Worm (Caenorhabditis elegans): ENCODE data around the gene C17A2.2.

The C17A2.2 gene

DNA sequence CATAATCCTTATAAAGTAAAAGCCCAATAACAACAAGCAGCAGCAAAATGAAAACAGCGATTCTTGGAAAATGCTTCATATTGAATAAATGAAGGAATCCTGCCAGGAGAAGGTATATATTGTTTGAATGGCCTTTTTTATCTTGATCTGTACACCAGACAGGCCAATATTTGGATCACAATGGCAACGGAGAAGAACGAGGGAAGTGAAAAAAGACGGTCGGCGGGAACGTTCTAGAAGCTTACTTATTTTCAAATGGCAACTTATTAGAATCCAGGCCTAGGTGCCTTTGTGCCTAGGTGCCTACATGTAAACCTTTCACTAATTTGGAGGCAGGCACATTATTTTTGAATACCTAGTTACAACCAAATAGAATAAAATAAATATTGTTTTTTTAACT, 18.3 kb upstream of the C17A2.2 start, which contains the start of gene F54D10.8:
F54D10.8 (minus strand) TSS at position 101 of the 400 bp plus-strand sequence.
- TF ChIP-seq Y95B8A.8 (GFP tag; IDR thresholded peaks at IDR 0.05) = no peak
- TF ChIP-seq F22D6.2 (tag; optimal IDR thresholded peaks at IDR 0.05) = no peak
- no peak for TF ChIP-seq ztf-26 (tag; optimal IDR thresholded peaks at IDR 0.05)
- no peak for TF ChIP-seq nhr-179 (tag; optimal IDR thresholded peaks at IDR 0.05)
- no peak for TF ChIP-seq F57C9.4 (tag; optimal IDR thresholded peaks at IDR 0.05)
- TF ChIP-seq pha-4 (tag; optimal IDR thresholded peaks at IDR 0.05) = no peak
- TF ChIP-seq him-1 (tag; optimal IDR thresholded peaks at IDR 0.05) = no peak
- TF ChIP-seq egl-18 (GFP tag; IDR thresholded peaks at IDR 0.05) = no peak
- TF ChIP-seq nhr-120 (GFP tag; IDR thresholded peaks at IDR 0.05) = no peak

DNA sequence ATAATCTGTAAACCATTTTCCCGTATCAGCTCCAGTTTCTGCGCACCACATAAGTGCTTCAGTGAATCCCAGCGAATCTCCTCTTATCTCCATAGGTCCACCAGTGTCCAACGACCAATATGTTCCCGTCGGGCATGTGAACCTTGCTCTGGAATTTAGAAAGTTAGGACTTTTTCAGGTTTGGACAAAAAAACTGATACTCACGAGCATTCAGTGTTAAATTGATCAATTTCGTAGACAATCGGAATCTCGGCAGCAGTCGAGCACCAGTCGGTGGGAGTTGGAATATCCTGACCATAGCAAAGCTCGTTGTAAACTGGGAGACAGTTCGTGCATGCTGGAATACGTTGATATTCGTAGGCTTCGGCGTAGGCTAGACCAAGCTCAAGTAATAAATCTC, 16.5 kb upstream of the C17A2.2 start:
- TF ChIP-seq F33H1.4 (GFP tag; IDR thresholded peaks at IDR 0.05) (no peak), T26A5.8 (tag; optimal IDR thresholded peaks at IDR 0.05) (no peak), T07F8.4 (tag; optimal IDR thresholded peaks at IDR 0.05) (no peak), nfyb-1 (GFP tag; IDR thresholded peaks at IDR 0.05) (no peak), ceh-79 (tag; optimal IDR thresholded peaks at IDR 0.05) (no peak), madf-10 (tag; optimal IDR thresholded peaks at IDR 0.05) (no peak), B0019.2 (GFP tag; conservative IDR thresholded peaks at IDR 0.05) (no peak), madf-3 (GFP tag; IDR thresholded peaks at IDR 0.05) (no peak), attf-6 (GFP tag; IDR thresholded peaks at IDR 0.05) (no peak), F37B4.10 (GFP tag; IDR thresholded peaks at IDR 0.05) (no peak), nhr-120 (GFP tag; IDR thresholded peaks at IDR 0.05) (no peak), madf-6 (GFP tag; IDR thresholded peaks at IDR 0.05) (no peak), efl-1 (GFP tag; optimal IDR thresholded peaks at IDR 0.05) (no peak), C06A6.2 (GFP tag; conservative IDR thresholded peaks at IDR 0.05) (no peak), ceh-100 (GFP tag; IDR thresholded peaks at IDR 0.05) (no peak)

DNA sequence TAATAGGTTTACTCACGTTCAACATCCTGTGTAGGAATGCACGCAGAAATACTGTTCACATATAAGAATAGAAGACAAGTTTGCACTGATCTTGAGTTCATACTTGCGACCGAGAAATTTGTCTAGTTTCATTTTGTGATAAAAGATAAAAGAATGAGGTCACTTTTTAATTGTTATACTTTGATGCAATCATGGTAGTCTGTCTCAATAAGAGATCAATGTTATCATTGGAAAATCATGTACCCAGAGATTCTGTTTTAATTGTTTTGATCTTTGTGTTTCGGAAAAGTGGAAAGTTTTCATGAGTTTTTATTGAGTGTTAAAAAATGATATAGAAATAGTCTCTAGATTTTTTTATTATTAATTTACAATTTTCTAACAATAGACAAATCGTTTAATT, 13.7 kb upstream of the C17A2.2 start, which contains the start of gene F54D10.9:
F54D10.9 (minus strand) TSS at position 101 of the 400 bp plus-strand sequence.
- TF ChIP-seq mes-4 (tag; optimal IDR thresholded peaks at IDR 0.05) (no peak), ets-4 (GFP tag; optimal IDR thresholded peaks at IDR 0.05) (no peak), sea-2 (GFP tag; IDR thresholded peaks at IDR 0.05) (no peak), mxl-1 (tag; optimal IDR thresholded peaks at IDR 0.05) (no peak), tbp1 (GFP tag; optimal IDR thresholded peaks at IDR 0.05) (no peak), lin-40 (tag; optimal IDR thresholded peaks at IDR 0.05) (no peak), snpc-4 (GFP tag; optimal IDR thresholded peaks at IDR 0.05) (no peak), snpc-4 (tag; optimal IDR thresholded peaks at IDR 0.05) (no peak), F57A8.1 (GFP tag; optimal IDR thresholded peaks at IDR 0.05) (no peak), ceh-79 (tag; optimal IDR thresholded peaks at IDR 0.05) (no peak), unc-130 (GFP tag; optimal IDR thresholded peaks at IDR 0.05) (no peak), K11D2.4 (GFP tag; IDR thresholded peaks at IDR 0.05) (no peak), him-1 (tag; optimal IDR thresholded peaks at IDR 0.05) (no peak), attf-3 (GFP tag; conservative IDR thresholded peaks at IDR 0.05) (no peak), zim-3 (tag; optimal IDR thresholded peaks at IDR 0.05) (no peak)

DNA sequence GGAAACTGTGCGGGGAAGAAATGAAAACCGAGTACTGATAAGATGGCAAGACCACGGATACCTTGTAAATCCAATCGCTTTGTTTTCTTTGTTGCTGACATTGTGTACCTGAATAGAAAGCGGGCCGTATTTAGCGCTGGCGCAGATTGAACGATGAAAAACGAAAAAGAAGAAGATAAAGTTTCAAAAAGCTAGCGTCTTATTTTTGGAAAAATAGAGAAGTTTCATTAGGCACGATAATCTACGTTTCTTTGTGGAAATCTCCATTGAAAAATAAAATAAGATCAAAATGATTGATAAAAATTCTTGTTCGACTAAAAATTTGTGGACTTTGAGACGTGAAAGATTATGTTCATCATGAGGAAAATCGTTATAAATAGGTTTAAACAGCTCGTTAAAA, 10.2 kb upstream of the C17A2.2 start, which contains the start of gene oac-4:
oac-4 (minus strand) TSS at position 101 of the 400 bp plus-strand sequence.
- no peak for TF ChIP-seq hrde-1 (tag; optimal IDR thresholded peaks at IDR 0.05; ENCODE audit: borderline replicate concordance)
- TF ChIP-seq D2030.7 (GFP tag; IDR thresholded peaks at IDR 0.05) = no peak
- TF ChIP-seq lag-1 (GFP tag; IDR thresholded peaks at IDR 0.05) = no peak
- TF ChIP-seq tbp1 (GFP tag; optimal IDR thresholded peaks at IDR 0.05) = no peak
- TF ChIP-seq bed-2 (GFP tag; IDR thresholded peaks at IDR 0.05) = no peak
- no peak for TF ChIP-seq ztf-3 (GFP tag; optimal IDR thresholded peaks at IDR 0.05)

Measured in whole organism, young adult.